Fruit fly (Drosophila melanogaster) whole organism, pupa: ENCODE results near the gene CG4297.

Source experiments
- CG13204 ChIP-seq: fragments of 200-800 bp; sonication (Bioruptor generic); optimal IDR thresholded peaks from 2 replicates; lab custom pipeline; 2018; ENCODE audit warnings: missing biosample characterization, mild to moderate bottlenecking, missing genetic modification characterization, moderate library complexity
- CG17806 ChIP-seq: fragments of 200-800 bp; sonication (Bioruptor generic); optimal IDR thresholded peaks from 2 replicates; lab custom pipeline; 2018; ENCODE audit warnings: missing biosample characterization, mild to moderate bottlenecking, missing genetic modification characterization, moderate library complexity
- CG32121 ChIP-seq: fragments of 200-800 bp; sonication (Bioruptor generic); IDR thresholded peaks from 2 replicates; pipeline ENCODE4 v1.3.6; 2022; ENCODE audit warnings: missing biosample characterization, missing genetic modification characterization
- CG9948 ChIP-seq: fragments of 200-800 bp; sonication (Bioruptor generic); optimal IDR thresholded peaks from 2 replicates; lab custom pipeline; 2018; ENCODE audit warnings: missing biosample characterization, mild to moderate bottlenecking, missing genetic modification characterization, moderate library complexity
- Pif1B ChIP-seq: fragments of 200-800 bp; sonication (Bioruptor generic); optimal IDR thresholded peaks from 3 replicates; lab custom pipeline; 2016; ENCODE audit warnings: missing biosample characterization, missing genetic modification characterization
- Snoo ChIP-seq: fragments of 200-800 bp; sonication (Bioruptor generic); optimal IDR thresholded peaks from 3 replicates; lab custom pipeline; 2017; ENCODE audit warnings: missing biosample characterization, mild to moderate bottlenecking, missing genetic modification characterization, inconsistent platforms

DNA sequence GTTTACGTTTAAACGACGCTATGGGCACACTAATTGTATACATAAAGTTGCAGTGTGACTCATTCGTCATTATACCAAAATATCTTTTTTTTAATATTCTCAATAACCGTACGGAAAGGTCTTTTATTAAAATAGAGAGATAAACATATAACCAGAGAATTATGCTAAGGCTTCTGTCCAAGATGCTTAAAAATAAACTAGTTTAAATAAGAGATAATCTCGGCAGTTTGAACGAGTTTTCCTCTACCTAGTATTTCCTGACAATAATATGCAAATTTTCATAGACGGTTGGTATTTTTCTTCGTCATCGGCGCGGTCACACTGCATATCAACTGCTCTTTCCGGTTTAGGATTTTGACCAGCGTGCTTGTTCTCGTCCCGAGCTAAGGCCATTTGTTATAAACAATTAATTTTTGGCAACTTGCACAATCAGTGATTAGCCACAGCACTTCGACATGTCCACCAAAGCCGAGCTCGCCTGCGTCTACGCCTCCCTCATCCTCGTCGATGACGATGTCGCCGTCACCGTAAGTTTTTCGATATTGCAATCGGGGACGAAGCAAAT lies 52.3 kb downstream of the CG4297 start, which contains the start of the genes CG13690 and RpLP1:
- TF ChIP-seq CG32121 (GFP tag; lab: Robert Waterston, UW): peak; percentile 40; the same call in 1 of the 2 replicates
- no peak for TF ChIP-seq CG17806
- TF ChIP-seq Snoo (tag; lab: Kevin White, UChicago): peak; percentile 82
- TF ChIP-seq CG13204 (GFP tag; lab: Kevin White, UChicago): peak; percentile 54
- TF ChIP-seq CG9948: peak; percentile 11
- peak; percentile 41 for TF ChIP-seq Pif1B (GFP tag; lab: Kevin White, UChicago)
